Fruit fly (Drosophila melanogaster) whole organism, embryonic: ENCODE results near the gene CG9205.

Source experiments
- Asciz ChIP-seq: fragments of 200-800 bp; sonication (Bioruptor generic); optimal IDR thresholded peaks from 2 replicates; lab custom pipeline; 2017; ENCODE audit warnings: missing biosample characterization, mild to moderate bottlenecking, missing genetic modification characterization, missing genetic modification reagents
- CG10274 ChIP-seq: fragments of 200-800 bp; sonication (Bioruptor generic); optimal IDR thresholded peaks from 3 replicates; lab custom pipeline; 2017; ENCODE audit warnings: missing biosample characterization, mild to moderate bottlenecking, missing genetic modification characterization
- CG10431 ChIP-seq: fragments of 200-800 bp; sonication (Bioruptor generic); optimal IDR thresholded peaks from 3 replicates; lab custom pipeline; 2018; ENCODE audit warnings: missing biosample characterization, mild to moderate bottlenecking, missing genetic modification characterization
- CG10654 ChIP-seq: fragments of 200-800 bp; sonication (Bioruptor generic); optimal IDR thresholded peaks from 2 replicates; lab custom pipeline; 2016; ENCODE audit warnings: missing biosample characterization, missing genetic modification characterization
- CG12219 ChIP-seq: fragments of 200-800 bp; sonication (Bioruptor generic); optimal IDR thresholded peaks from 3 replicates; lab custom pipeline; 2018; ENCODE audit warnings: missing biosample characterization, mild to moderate bottlenecking, missing genetic modification characterization
- CG13123 ChIP-seq: fragments of 200-800 bp; sonication (Bioruptor generic); optimal IDR thresholded peaks from 2 replicates; lab custom pipeline; 2016; ENCODE audit warnings: missing biosample characterization, missing genetic modification characterization
- CG14710 ChIP-seq: fragments of 200-800 bp; sonication (Bioruptor generic); optimal IDR thresholded peaks from 3 replicates; lab custom pipeline; 2019; ENCODE audit warnings: missing biosample characterization, mild to moderate bottlenecking, missing genetic modification characterization, moderate library complexity
- CG15479 ChIP-seq: fragments of 200-800 bp; sonication (Bioruptor generic); optimal IDR thresholded peaks from 3 replicates; lab custom pipeline; 2019; ENCODE audit warnings: missing biosample characterization, mild to moderate bottlenecking, missing genetic modification characterization, moderate library complexity
- CG1603 ChIP-seq: fragments of 200-800 bp; sonication (Bioruptor generic); optimal IDR thresholded peaks from 2 replicates; lab custom pipeline; 2019; ENCODE audit warnings: missing biosample characterization, mild to moderate bottlenecking, missing genetic modification characterization, moderate library complexity
- CG17361 ChIP-seq: fragments of 200-800 bp; sonication (Bioruptor generic); IDR thresholded peaks from 3 replicates; pipeline ENCODE4 v1.3.6; 2022; ENCODE audit warnings: missing biosample characterization, missing genetic modification characterization
- CG17829 ChIP-seq: fragments of 200-800 bp; optimal IDR thresholded peaks from 2 replicates; lab custom pipeline; 2019; ENCODE audit warnings: missing biosample characterization, mild to moderate bottlenecking, missing genetic modification characterization, moderate library complexity
- CG18764 ChIP-seq: fragments of 200-800 bp; sonication (Bioruptor generic); optimal IDR thresholded peaks from 3 replicates; lab custom pipeline; 2016; ENCODE audit warnings: missing biosample characterization, missing genetic modification characterization
- CG30403 ChIP-seq: fragments of 200-800 bp; sonication (Bioruptor generic); optimal IDR thresholded peaks from 3 replicates; lab custom pipeline; 2016; ENCODE audit warnings: missing biosample characterization, missing genetic modification characterization
- CG31224 ChIP-seq: fragments of 200-800 bp; sonication (Bioruptor generic); IDR thresholded peaks from 2 replicates; pipeline ENCODE4 v1.3.6; 2022; ENCODE audit warnings: missing biosample characterization, missing genetic modification characterization
- CG31388 ChIP-seq: fragments of 200-800 bp; sonication (Bioruptor generic); optimal IDR thresholded peaks from 2 replicates; lab custom pipeline; 2016; ENCODE audit warnings: missing biosample characterization, missing genetic modification characterization
- CG34422 ChIP-seq: fragments of 200-800 bp; sonication (Bioruptor generic); IDR thresholded peaks from 3 replicates; pipeline ENCODE4 v1.3.6; 2022; ENCODE audit warnings: missing biosample characterization, missing genetic modification characterization
- CG3847 ChIP-seq: fragments of 200-800 bp; sonication (Bioruptor generic); IDR thresholded peaks from 2 replicates; pipeline ENCODE4 v1.3.6; 2022; ENCODE audit warnings: missing biosample characterization, missing genetic modification characterization
- CG4404 ChIP-seq: fragments of 200-800 bp; sonication (Bioruptor generic); IDR thresholded peaks from 2 replicates; pipeline ENCODE4 v1.3.6; 2022; ENCODE audit warnings: missing biosample characterization, missing genetic modification characterization
- CG5953 ChIP-seq: fragments of 200-800 bp; sonication (Bioruptor generic); IDR thresholded peaks from 2 replicates; pipeline ENCODE4 v1.3.6; 2022; ENCODE audit warnings: missing biosample characterization, missing genetic modification characterization
- Dad ChIP-seq: fragments of 200-800 bp; sonication (Bioruptor generic); optimal IDR thresholded peaks from 3 replicates; lab custom pipeline; 2016; ENCODE audit warnings: missing biosample characterization, missing genetic modification characterization
- E2f2 ChIP-seq: fragments of 200-800 bp; sonication (Bioruptor generic); IDR thresholded peaks from 2 replicates; pipeline ENCODE4 v1.3.6; 2022; ENCODE audit warnings: missing biosample characterization, missing genetic modification characterization
- H2.0 ChIP-seq: fragments of 200-800 bp; sonication (Bioruptor generic); IDR thresholded peaks from 2 replicates; pipeline ENCODE4 v1.3.6; 2022; ENCODE audit warnings: missing biosample characterization, missing genetic modification characterization
- HHEX ChIP-seq: fragments of 200-800 bp; sonication (Bioruptor generic); optimal IDR thresholded peaks from 3 replicates; lab custom pipeline; 2017; ENCODE audit warnings: missing biosample characterization, mild to moderate bottlenecking, missing genetic modification characterization, missing genetic modification reagents
- Hand ChIP-seq: fragments of 200-800 bp; sonication (Bioruptor generic); optimal IDR thresholded peaks from 2 replicates; lab custom pipeline; 2017; ENCODE audit warnings: mild to moderate bottlenecking, missing biosample characterization, missing genetic modification reagents, missing genetic modification characterization
- Hr39 ChIP-seq: fragments of >200 bp; optimal IDR thresholded peaks from 2 replicates; lab custom pipeline; 2017
- Nf-YC ChIP-seq: fragments of 200-800 bp; optimal IDR thresholded peaks from 3 replicates; lab custom pipeline; 2019; ENCODE audit warnings: missing biosample characterization, mild to moderate bottlenecking, missing genetic modification characterization, moderate library complexity
- Ptx1 ChIP-seq: fragments of 200-800 bp; sonication (Bioruptor generic); IDR thresholded peaks from 2 replicates; pipeline ENCODE4 v1.3.6; 2022; ENCODE audit warnings: missing biosample characterization, missing genetic modification characterization
- Scr ChIP-seq: fragments of 200-800 bp; sonication (Bioruptor generic); IDR thresholded peaks from 2 replicates; pipeline ENCODE4 v1.3.6; 2022; ENCODE audit warnings: missing biosample characterization, missing genetic modification characterization; ENCODE audit not compliant: partially characterized antibody
- Ssrp ChIP-seq: fragments of 200-800 bp; sonication (Bioruptor generic); optimal IDR thresholded peaks from 2 replicates; lab custom pipeline; 2018; ENCODE audit warnings: missing biosample characterization, mild to moderate bottlenecking, missing genetic modification characterization, moderate library complexity
- Xbp1 ChIP-seq: fragments of 200-800 bp; sonication (Bioruptor generic); optimal IDR thresholded peaks from 3 replicates; lab custom pipeline; 2016; ENCODE audit warnings: missing biosample characterization, mild to moderate bottlenecking, missing genetic modification characterization
- ac ChIP-seq: fragments of 200-800 bp; sonication (Bioruptor generic); optimal IDR thresholded peaks from 3 replicates; lab custom pipeline; 2017; ENCODE audit warnings: missing biosample characterization, mild to moderate bottlenecking, missing genetic modification characterization
- btn ChIP-seq: fragments of 200-800 bp; sonication (Bioruptor generic); optimal IDR thresholded peaks from 2 replicates; lab custom pipeline; 2016; ENCODE audit warnings: missing biosample characterization, missing genetic modification characterization
- crp ChIP-seq, 2 experiments: fragments of 200-800 bp; sonication (Bioruptor generic); optimal IDR thresholded peaks; 2 replicates in 1 of 2; 3 replicates in 1 of 2; lab custom pipeline; 2017; ENCODE audit warnings: missing biosample characterization in 2 of 2, missing genetic modification characterization in 2 of 2, mild to moderate bottlenecking in 1 of 2, moderate library complexity in 1 of 2
- dpn ChIP-seq, 2 experiments: fragments of 200-800 bp; sonication (Bioruptor generic); optimal IDR thresholded peaks; 3 replicates each; lab custom pipeline; 2016; ENCODE audit warnings: missing biosample characterization in 2 of 2, missing genetic modification characterization in 2 of 2
- eyg ChIP-seq: fragments of 200-800 bp; sonication (Bioruptor generic); optimal IDR thresholded peaks from 3 replicates; lab custom pipeline; 2016; ENCODE audit warnings: missing biosample characterization, missing genetic modification characterization
- fd3F ChIP-seq: fragments of 200-800 bp; sonication (Bioruptor generic); optimal IDR thresholded peaks from 2 replicates; lab custom pipeline; 2018; ENCODE audit warnings: missing biosample characterization, mild to moderate bottlenecking, missing genetic modification characterization, moderate library complexity
- grau ChIP-seq: fragments of 200-800 bp; optimal IDR thresholded peaks from 3 replicates; lab custom pipeline; 2019; ENCODE audit warnings: missing biosample characterization, mild to moderate bottlenecking, missing genetic modification characterization, moderate library complexity
- gsb-n ChIP-seq: fragments of 200-800 bp; sonication (Bioruptor generic); optimal IDR thresholded peaks from 3 replicates; lab custom pipeline; 2018; ENCODE audit warnings: missing biosample characterization, mild to moderate bottlenecking, missing genetic modification characterization
- onecut ChIP-seq: fragments of 200-800 bp; sonication (Bioruptor generic); IDR thresholded peaks from 2 replicates; pipeline ENCODE4 v1.3.6; 2022; ENCODE audit warnings: missing biosample characterization, missing genetic modification characterization
- pan ChIP-seq, 4 experiments: fragments of >200 bp in 3 of 4; fragments of 200-800 bp in 1 of 4; sonication (Bioruptor generic) in 1 of 4; optimal IDR thresholded peaks in 3 of 4; IDR thresholded peaks in 1 of 4; 2 replicates each; pipeline versions ENCODE4 v1.3.6 to Lab custom; 2017 to 2022; ENCODE audit warnings: missing biosample characterization in 2 of 4, missing genetic modification characterization in 2 of 4, mixed read lengths in 1 of 4
- pb ChIP-seq: fragments of 200-800 bp; sonication (Bioruptor generic); optimal IDR thresholded peaks from 3 replicates; lab custom pipeline; 2016; ENCODE audit warnings: missing biosample characterization, missing genetic modification characterization
- pros ChIP-seq: fragments of 200-800 bp; sonication (Bioruptor generic); optimal IDR thresholded peaks from 3 replicates; lab custom pipeline; 2019; ENCODE audit warnings: missing biosample characterization, mild to moderate bottlenecking, missing genetic modification characterization, moderate library complexity
- sd ChIP-seq: fragments of 200-800 bp; sonication (Bioruptor generic); optimal IDR thresholded peaks from 3 replicates; lab custom pipeline; 2018; ENCODE audit warnings: missing biosample characterization, mild to moderate bottlenecking, missing genetic modification characterization, moderate library complexity
- sens-2 ChIP-seq: fragments of 200-800 bp; sonication (Bioruptor generic); IDR thresholded peaks from 2 replicates; pipeline ENCODE4 v1.3.6; 2022; ENCODE audit warnings: missing biosample characterization, missing genetic modification characterization
- sim ChIP-seq: fragments of 200-800 bp; sonication (Bioruptor generic); IDR thresholded peaks from 2 replicates; pipeline ENCODE4 v1.3.6; 2022; ENCODE audit warnings: missing biosample characterization, missing genetic modification characterization
- toy ChIP-seq: fragments of 200-800 bp; sonication (Bioruptor generic); IDR thresholded peaks from 2 replicates; pipeline ENCODE4 v1.3.6; 2022; ENCODE audit warnings: missing biosample characterization, missing genetic modification characterization
- unpg ChIP-seq: fragments of 200-800 bp; sonication (Bioruptor generic); optimal IDR thresholded peaks from 3 replicates; lab custom pipeline; 2018; ENCODE audit warnings: missing biosample characterization, mild to moderate bottlenecking, missing genetic modification characterization, moderate library complexity
- vvl ChIP-seq: fragments of 200-800 bp; sonication (Bioruptor generic); IDR thresholded peaks from 2 replicates; pipeline ENCODE4 v1.3.6; 2022; ENCODE audit warnings: missing biosample characterization, missing genetic modification characterization
- zfh1 ChIP-seq: fragments of 200-800 bp; sonication (Bioruptor generic); IDR thresholded peaks from 3 replicates; pipeline ENCODE4 v1.3.6; 2022; ENCODE audit warnings: missing biosample characterization, missing genetic modification characterization

CG9205 gene

dm6 chr3L:1029610-1030284, 4.8 kb upstream of the CG9205 start (continued):
- TF ChIP-seq CG1603 (tag; lab: Kevin White, UChicago) (peak; percentile 38), pros (no peak), CG34422 (GFP tag; lab: Robert Waterston, UW) (no peak), CG13123 (GFP tag; lab: Kevin White, UChicago) (no peak), CG17829 (peak; percentile 49), Ssrp (tag; lab: Kevin White, UChicago) (peak; percentile 70), unpg (peak; percentile 70), fd3F (no peak), Hr39 (lab: Kevin White, UChicago) (no peak), Dad (GFP tag; lab: Kevin White, UChicago) (peak; percentile 35), CG4404 (GFP tag; lab: Robert Waterston, UW) (no peak), CG14710 (tag; lab: Kevin White, UChicago) (peak; percentile 71), crp (GFP tag; optimal IDR thresholded peaks at IDR 0.05; lab: Kevin White, UChicago) (no peak), H2.0 (GFP tag; lab: Robert Waterston, UW) (peak; percentile 39), CG3847 (GFP tag; lab: Robert Waterston, UW) (0 out of 2 replicates have a peak, but pooled peaks have one; percentile 7), CG30403 (GFP tag; lab: Kevin White, UChicago) (peak; percentile 64), Xbp1 (GFP tag; lab: Kevin White, UChicago) (peak; percentile 66), onecut (GFP tag; lab: Robert Waterston, UW) (peak; percentile 34), toy (GFP tag; lab: Robert Waterston, UW) (0 out of 2 replicates have a peak, but pooled peaks have one; percentile 21), sim (GFP tag; lab: Robert Waterston, UW) (peak; percentile 57; the same call in 1 of the 2 replicates), pb (no peak), HHEX (GFP tag; lab: Kevin White, UChicago) (peak; percentile 40), btn (GFP tag; lab: Kevin White, UChicago) (no peak), CG10431 (GFP tag; lab: Kevin White, UChicago) (peak; percentile 46), CG10274 (no peak), vvl (GFP tag; lab: Robert Waterston, UW) (peak; percentile 81), dpn (GFP tag; optimal IDR thresholded peaks at IDR 0.05; lab: Kevin White, UChicago) (peak; percentile 37 to 57), gsb-n (peak; percentile 72), ac (no peak), pan (optimal IDR thresholded peaks at IDR 0.05; lab: Kevin White, UChicago) (no peak), pan (GFP tag; optimal IDR thresholded peaks at IDR 0.05 in 1 of 2, IDR thresholded peaks at IDR 0.05 in 1 of 2) (peak in 1 of 2 experiments; percentile 57), E2f2 (GFP tag; lab: Robert Waterston, UW) (peak; percentile 26; the same call in 1 of the 2 replicates), CG17361 (GFP tag; lab: Robert Waterston, UW) (peak; percentile 59; the same call in 2 of the 3 replicates), CG12219 (GFP tag; lab: Kevin White, UChicago) (peak; percentile 26), Ptx1 (GFP tag; lab: Robert Waterston, UW) (peak; percentile 62), Hand (no peak), zfh1 (GFP tag; lab: Robert Waterston, UW) (peak; percentile 85), grau (tag; lab: Kevin White, UChicago) (peak; percentile 43), Nf-YC (tag; lab: Kevin White, UChicago) (no peak), sd (tag; lab: Kevin White, UChicago) (no peak), CG10654 (peak; percentile 56), CG31388 (peak; percentile 25), Asciz (GFP tag; lab: Kevin White, UChicago) (peak; percentile 73), eyg (GFP tag; lab: Kevin White, UChicago) (no peak), CG5953 (peak; percentile 49; the same call in 1 of the 2 replicates), CG31224 (GFP tag; lab: Robert Waterston, UW) (no peak), CG15479 (GFP tag; lab: Kevin White, UChicago) (no peak), Scr (GFP tag; lab: Robert Waterston, UW) (no peak), CG18764 (GFP tag; lab: Kevin White, UChicago) (peak; percentile 42), sens-2 (peak; percentile 73)
